Fruit fly (Drosophila melanogaster) whole organism, embryonic: Measurements from ENCODE around the gene CG18213.
"Not testable (repeated sequence)": the region's sequence is repeated elsewhere in the genome, so short reads cannot be mapped to it uniquely, and the experiment has no call there.

Experiments
- BtbVII ChIP-seq: fragments of 200-800 bp; sonication (Bioruptor generic); optimal IDR thresholded peaks from 3 replicates; lab custom pipeline; 2017; ENCODE audit warnings: missing biosample characterization, mild to moderate bottlenecking, missing genetic modification characterization
- CG11093 ChIP-seq: fragments of 200-800 bp; sonication (Bioruptor generic); IDR thresholded peaks from 3 replicates; pipeline ENCODE4 v1.3.6; 2022; ENCODE audit warnings: missing biosample characterization, missing genetic modification characterization
- CG11398 ChIP-seq: fragments of 200-800 bp; sonication (Bioruptor generic); optimal IDR thresholded peaks from 2 replicates; lab custom pipeline; 2016; ENCODE audit warnings: missing biosample characterization, missing genetic modification characterization
- CG11723 ChIP-seq: fragments of 200-800 bp; sonication (Bioruptor generic); optimal IDR thresholded peaks from 2 replicates; lab custom pipeline; 2017; ENCODE audit warnings: missing biosample characterization, mild to moderate bottlenecking, missing genetic modification characterization
- CG1233 ChIP-seq: fragments of 200-800 bp; sonication (Bioruptor generic); optimal IDR thresholded peaks from 4 replicates; lab custom pipeline; 2018; ENCODE audit warnings: missing biosample characterization, mild to moderate bottlenecking, missing genetic modification characterization
- CG14050 ChIP-seq: fragments of 200-800 bp; sonication (Bioruptor generic); IDR thresholded peaks from 3 replicates; pipeline ENCODE4 v1.3.6; 2022; ENCODE audit warnings: missing biosample characterization, missing genetic modification characterization
- CG14965 ChIP-seq: fragments of 200-800 bp; sonication (Bioruptor generic); optimal IDR thresholded peaks from 2 replicates; lab custom pipeline; 2016; ENCODE audit warnings: missing biosample characterization, missing genetic modification characterization, borderline replicate concordance
- CG1792 ChIP-seq: fragments of 200-800 bp; sonication (Bioruptor generic); optimal IDR thresholded peaks from 2 replicates; lab custom pipeline; 2016; ENCODE audit warnings: missing biosample characterization, missing genetic modification characterization
- CG4360 ChIP-seq: fragments of 200-800 bp; sonication (Bioruptor generic); IDR thresholded peaks from 2 replicates; pipeline ENCODE4 v1.3.6; 2022; ENCODE audit warnings: missing biosample characterization, missing genetic modification characterization
- CG4424 ChIP-seq: fragments of 200-800 bp; sonication (Bioruptor generic); optimal IDR thresholded peaks from 3 replicates; lab custom pipeline; 2016; ENCODE audit warnings: missing biosample characterization, missing genetic modification characterization
- CG5180 ChIP-seq: fragments of 200-800 bp; sonication (Bioruptor generic); optimal IDR thresholded peaks from 3 replicates; lab custom pipeline; 2017; ENCODE audit warnings: missing biosample characterization, missing genetic modification characterization, mild to moderate bottlenecking, moderate library complexity, missing genetic modification reagents
- CG6683 ChIP-seq: fragments of 200-800 bp; sonication (Bioruptor generic); optimal IDR thresholded peaks from 2 replicates; lab custom pipeline; 2017; ENCODE audit warnings: missing biosample characterization, mild to moderate bottlenecking, missing genetic modification characterization, missing genetic modification reagents
- CG6813 ChIP-seq: fragments of 200-800 bp; sonication (Bioruptor generic); optimal IDR thresholded peaks from 2 replicates; lab custom pipeline; 2017; ENCODE audit warnings: missing biosample characterization, missing genetic modification characterization, mild to moderate bottlenecking, moderate library complexity, missing genetic modification reagents
- CG7556 ChIP-seq: fragments of 200-800 bp; sonication (Bioruptor generic); optimal IDR thresholded peaks from 2 replicates; lab custom pipeline; 2017; ENCODE audit warnings: missing biosample characterization, mild to moderate bottlenecking, missing genetic modification characterization
- CG8089 ChIP-seq: fragments of 200-800 bp; sonication (Bioruptor generic); optimal IDR thresholded peaks from 3 replicates; lab custom pipeline; 2016; ENCODE audit warnings: missing biosample characterization, missing genetic modification characterization
- CG8388 ChIP-seq: fragments of 200-800 bp; sonication (Bioruptor generic); optimal IDR thresholded peaks from 2 replicates; lab custom pipeline; 2019; ENCODE audit warnings: missing biosample characterization, mild to moderate bottlenecking, missing genetic modification characterization, moderate library complexity
- CG9727 ChIP-seq: fragments of 200-800 bp; sonication (Bioruptor generic); optimal IDR thresholded peaks from 3 replicates; lab custom pipeline; 2017; ENCODE audit warnings: missing biosample characterization, mild to moderate bottlenecking, missing genetic modification characterization
- Dp ChIP-seq: fragments of 200-800 bp; sonication (Bioruptor generic); optimal IDR thresholded peaks from 2 replicates; lab custom pipeline; 2018; ENCODE audit warnings: missing biosample characterization, mild to moderate bottlenecking, missing genetic modification characterization, moderate library complexity
- Ets97D ChIP-seq: fragments of 200-800 bp; sonication (Bioruptor generic); optimal IDR thresholded peaks from 3 replicates; lab custom pipeline; 2016; ENCODE audit warnings: missing biosample characterization, missing genetic modification characterization
- Fer3 ChIP-seq: fragments of 200-800 bp; sonication (Bioruptor generic); optimal IDR thresholded peaks from 2 replicates; lab custom pipeline; 2018; ENCODE audit warnings: missing biosample characterization, mild to moderate bottlenecking, missing genetic modification characterization, moderate library complexity
- GATAe ChIP-seq: fragments of 200-800 bp; sonication (Bioruptor generic); conservative IDR thresholded peaks from 2 replicates; pipeline ENCODE4 v1.3.6; 2022; ENCODE audit warnings: missing biosample characterization, missing genetic modification characterization
- HmgD ChIP-seq: fragments of 200-800 bp; sonication (Bioruptor generic); optimal IDR thresholded peaks from 3 replicates; lab custom pipeline; 2016; ENCODE audit warnings: missing biosample characterization, missing genetic modification characterization
- MTF-1 ChIP-seq: fragments of 200-800 bp; sonication (Bioruptor generic); optimal IDR thresholded peaks from 2 replicates; lab custom pipeline; 2018; ENCODE audit warnings: missing biosample characterization, mild to moderate bottlenecking, missing genetic modification characterization, borderline replicate concordance
- PHDP ChIP-seq: fragments of 200-800 bp; sonication (Bioruptor generic); optimal IDR thresholded peaks from 3 replicates; lab custom pipeline; 2018; ENCODE audit warnings: missing biosample characterization, mild to moderate bottlenecking, missing genetic modification characterization, moderate library complexity
- Side ChIP-seq: fragments of 200-800 bp; sonication (Bioruptor generic); optimal IDR thresholded peaks from 2 replicates; lab custom pipeline; 2016; ENCODE audit warnings: missing biosample characterization, missing genetic modification characterization
- Taf1 ChIP-seq: fragments of 200-800 bp; sonication (Bioruptor generic); IDR thresholded peaks from 2 replicates; pipeline ENCODE4 v1.3.6; 2022; ENCODE audit warnings: missing biosample characterization, missing genetic modification characterization
- Tbp ChIP-seq: fragments of >200 bp; optimal IDR thresholded peaks from 2 replicates; lab custom pipeline; 2018; ENCODE audit warnings: missing biosample characterization, missing genetic modification characterization
- ac ChIP-seq: fragments of 200-800 bp; sonication (Bioruptor generic); optimal IDR thresholded peaks from 3 replicates; lab custom pipeline; 2017; ENCODE audit warnings: missing biosample characterization, mild to moderate bottlenecking, missing genetic modification characterization
- aop ChIP-seq: fragments of 200-800 bp; sonication (Bioruptor generic); IDR thresholded peaks from 2 replicates; pipeline ENCODE4 v1.3.6; 2022; ENCODE audit warnings: missing biosample characterization, missing genetic modification characterization
- ase ChIP-seq: fragments of 200-800 bp; sonication (Bioruptor generic); IDR thresholded peaks from 3 replicates; pipeline ENCODE4 v1.3.6; 2022; ENCODE audit warnings: missing biosample characterization, missing genetic modification characterization
- bab2 ChIP-seq: fragments of 200-800 bp; sonication (Bioruptor generic); optimal IDR thresholded peaks from 2 replicates; lab custom pipeline; 2016; ENCODE audit warnings: missing biosample characterization, missing genetic modification characterization
- crc ChIP-seq: fragments of 200-800 bp; sonication (Bioruptor generic); optimal IDR thresholded peaks from 2 replicates; lab custom pipeline; 2016; ENCODE audit warnings: missing biosample characterization, missing genetic modification characterization
- eve ChIP-seq, 2 experiments: fragments of >200 bp; optimal IDR thresholded peaks; 2 replicates each; lab custom pipeline; 2017; ENCODE audit warnings: missing biosample characterization in 2 of 2, missing genetic modification characterization in 2 of 2
- fu2 ChIP-seq: fragments of 200-800 bp; sonication (Bioruptor generic); optimal IDR thresholded peaks from 2 replicates; lab custom pipeline; 2016; ENCODE audit warnings: missing biosample characterization, missing genetic modification characterization
- gro ChIP-seq: fragments of 200-800 bp; sonication (Bioruptor generic); optimal IDR thresholded peaks from 2 replicates; lab custom pipeline; 2016; ENCODE audit warnings: missing biosample characterization, missing genetic modification characterization
- kah ChIP-seq: fragments of 200-800 bp; sonication (Bioruptor generic); optimal IDR thresholded peaks from 2 replicates; lab custom pipeline; 2018; ENCODE audit warnings: missing biosample characterization, mild to moderate bottlenecking, missing genetic modification characterization
- mld ChIP-seq: fragments of 200-800 bp; sonication (Bioruptor generic); IDR thresholded peaks from 3 replicates; pipeline ENCODE4 v1.3.6; 2022; ENCODE audit warnings: missing biosample characterization, missing genetic modification characterization; ENCODE audit not compliant: partially characterized antibody
- pb ChIP-seq: fragments of 200-800 bp; sonication (Bioruptor generic); optimal IDR thresholded peaks from 3 replicates; lab custom pipeline; 2016; ENCODE audit warnings: missing biosample characterization, missing genetic modification characterization
- pfk ChIP-seq: fragments of 200-800 bp; sonication (Bioruptor generic); optimal IDR thresholded peaks from 2 replicates; lab custom pipeline; 2018; ENCODE audit warnings: missing biosample characterization, mild to moderate bottlenecking, missing genetic modification characterization, moderate library complexity
- sna ChIP-seq: fragments of 200-800 bp; sonication (Bioruptor generic); IDR thresholded peaks from 2 replicates; pipeline ENCODE4 v1.3.6; 2022; ENCODE audit warnings: missing biosample characterization, missing genetic modification characterization; ENCODE audit not compliant: partially characterized antibody
- toy ChIP-seq: fragments of 200-800 bp; sonication (Bioruptor generic); IDR thresholded peaks from 2 replicates; pipeline ENCODE4 v1.3.6; 2022; ENCODE audit warnings: missing biosample characterization, missing genetic modification characterization
- ttk ChIP-seq: fragments of 200-800 bp; sonication (Bioruptor generic); IDR thresholded peaks from 2 replicates; pipeline ENCODE4 v2.1.2; 2022; ENCODE audit warnings: missing biosample characterization, missing genetic modification characterization
- vvl ChIP-seq: fragments of 200-800 bp; sonication (Bioruptor generic); IDR thresholded peaks from 2 replicates; pipeline ENCODE4 v1.3.6; 2022; ENCODE audit warnings: missing biosample characterization, missing genetic modification characterization
- wdn ChIP-seq: fragments of 200-800 bp; sonication (Bioruptor generic); IDR thresholded peaks from 2 replicates; pipeline ENCODE4 v1.3.6; 2022; ENCODE audit warnings: missing biosample characterization, missing genetic modification characterization
- zfh2 ChIP-seq: fragments of 200-800 bp; sonication (Bioruptor generic); optimal IDR thresholded peaks from 2 replicates; lab custom pipeline; 2016; ENCODE audit warnings: missing biosample characterization, missing genetic modification characterization

Gene CG18213

DNA sequence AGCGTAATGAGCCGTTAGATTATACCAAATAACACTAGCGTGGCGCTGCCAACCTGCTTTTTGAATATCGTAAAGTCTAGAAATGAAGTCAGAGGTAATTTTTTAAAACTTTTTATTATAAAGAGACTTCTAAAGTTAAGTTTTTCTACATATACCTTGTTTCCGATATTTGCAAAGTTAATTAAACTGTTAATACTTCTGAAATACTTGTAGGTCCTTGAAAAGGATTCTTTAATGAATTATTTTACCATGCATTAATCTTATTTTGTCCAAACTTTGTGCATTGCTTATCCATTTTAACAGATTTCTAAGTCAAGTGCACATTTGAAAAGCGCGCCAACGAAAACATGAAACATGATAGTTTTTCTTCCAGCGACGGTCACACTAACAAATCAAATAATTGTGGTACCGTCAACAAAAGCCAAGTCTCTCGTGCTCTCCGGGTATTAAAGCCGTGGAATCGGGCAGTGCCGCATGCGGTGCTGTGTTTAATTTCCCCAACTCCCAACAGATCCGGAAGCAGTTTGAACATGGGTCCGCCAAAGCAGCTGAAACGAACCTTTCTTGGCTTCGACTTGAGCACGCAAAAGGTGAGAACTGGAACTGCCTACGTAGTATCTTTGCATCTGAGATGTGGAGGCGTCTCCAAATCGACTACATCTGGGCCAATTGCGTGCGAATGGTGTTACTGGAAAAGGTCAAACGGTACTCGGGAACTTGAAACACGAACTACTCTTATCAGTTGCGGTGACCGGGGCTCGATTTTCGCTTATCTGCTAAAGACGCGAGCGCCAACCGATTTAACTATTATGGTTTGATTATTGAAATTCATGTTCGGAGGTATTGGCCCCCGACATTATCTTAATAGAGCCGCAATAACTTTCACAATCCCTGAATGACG is 43.7 kb downstream of the CG18213 start, which contains the start of the genes EMC2A and CG3534 (continued):
- no peak for TF ChIP-seq fu2
- TF ChIP-seq, all 482 proteins: peak for 87

dm6 chr3R:16992716-16993115 is 47.3 kb downstream of the CG18213 start, which contains the start of gene CG31274:
TSS of gene CG31274 (plus strand) at chr3R:16993016.
- not testable (repeated sequence) for TF ChIP-seq zfh2, pb, crc (GFP tag; lab: Kevin White, UChicago)

DNA sequence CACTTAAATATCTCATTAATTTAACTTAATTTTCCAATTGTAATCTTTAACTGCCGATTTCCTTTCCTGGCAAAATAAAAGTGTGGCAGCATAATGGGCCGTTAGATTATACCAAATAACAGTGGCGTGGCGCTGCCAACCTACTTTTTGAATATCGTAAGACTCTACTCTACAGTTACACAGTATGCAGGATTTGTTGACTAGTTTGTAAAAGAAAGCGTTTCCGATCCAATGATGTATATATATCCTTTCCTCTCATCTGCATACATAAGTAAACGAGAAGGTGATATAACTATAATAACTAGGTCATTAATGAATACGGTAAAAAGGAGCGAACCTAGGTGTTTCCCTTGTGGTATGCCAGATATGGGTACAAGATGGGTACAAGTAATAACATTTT is 48.2 kb downstream of the CG18213 start, which contains the start of gene EMC2B:
TSS of gene EMC2B (minus strand) at position 98 of the 400 bp plus-strand sequence.
- no peak for TF ChIP-seq PHDP
- TF ChIP-seq CG14050 (GFP tag; lab: Robert Waterston, UW), result no peak
- no peak for TF ChIP-seq CG4360
- peak; percentile 77 for TF ChIP-seq Ets97D (GFP tag; lab: Kevin White, UChicago)
- no peak for TF ChIP-seq CG6813
- TF ChIP-seq CG9727 (GFP tag; lab: Kevin White, UChicago), result peak; percentile 16
- TF ChIP-seq BtbVII (GFP tag; lab: Kevin White, UChicago), result no peak
- no peak for TF ChIP-seq HmgD (GFP tag; lab: Kevin White, UChicago)
- TF ChIP-seq kah (GFP tag; lab: Kevin White, UChicago), result no peak
- peak; percentile 14 for TF ChIP-seq CG8388 (GFP tag; lab: Kevin White, UChicago)
- no peak for TF ChIP-seq CG11398 (GFP tag; lab: Kevin White, UChicago)
- TF ChIP-seq vvl (GFP tag; lab: Robert Waterston, UW), result no peak
- no peak for TF ChIP-seq aop (GFP tag; lab: Robert Waterston, UW)
- no peak for TF ChIP-seq mld (GFP tag; lab: Robert Waterston, UW)
- no peak for TF ChIP-seq CG5180
- TF ChIP-seq Taf1 (GFP tag; lab: Robert Waterston, UW), result no peak
- no peak for TF ChIP-seq CG6683 (GFP tag; lab: Kevin White, UChicago)
- TF ChIP-seq CG11093, result no peak
- no peak for TF ChIP-seq CG11723 (GFP tag; lab: Kevin White, UChicago)
- peak; percentile 10 for TF ChIP-seq CG1792 (GFP tag; lab: Kevin White, UChicago)
- no peak for TF ChIP-seq ttk (GFP tag; lab: Robert Waterston, UW)
- no peak for TF ChIP-seq MTF-1 (GFP tag; lab: Kevin White, UChicago)
- TF ChIP-seq pb (GFP tag; lab: Kevin White, UChicago), result peak; percentile 39
- no peak for TF ChIP-seq toy (GFP tag; lab: Robert Waterston, UW)
- TF ChIP-seq eve (GFP tag; optimal IDR thresholded peaks at IDR 0.05; lab: Kevin White, UChicago), result no peak
- TF ChIP-seq CG7556 (GFP tag; lab: Kevin White, UChicago), result no peak
- TF ChIP-seq wdn (GFP tag; lab: Robert Waterston, UW), result no peak
- TF ChIP-seq bab2 (GFP tag; lab: Kevin White, UChicago), result peak; percentile 21
- peak; percentile 5 for TF ChIP-seq CG4424 (GFP tag; lab: Kevin White, UChicago)
- TF ChIP-seq CG8089, result no peak
- peak; percentile 20 for TF ChIP-seq Dp
- TF ChIP-seq Fer3, result peak; percentile 29
- TF ChIP-seq gro (GFP tag; lab: Kevin White, UChicago), result peak; percentile 40
- peak; percentile 45 for TF ChIP-seq Side (GFP tag; lab: Kevin White, UChicago)
- no peak for TF ChIP-seq GATAe (GFP tag; lab: Robert Waterston, UW)
- TF ChIP-seq Tbp, result no peak
- no peak for TF ChIP-seq pfk
- TF ChIP-seq ase (GFP tag; lab: Robert Waterston, UW), result no peak
- no peak for TF ChIP-seq sna
- no peak for TF ChIP-seq CG1233 (GFP tag; lab: Kevin White, UChicago)
- TF ChIP-seq CG14965 (GFP tag; lab: Kevin White, UChicago), result no peak
- no peak for TF ChIP-seq ac (GFP tag; lab: Kevin White, UChicago)
